Fruit fly (Drosophila melanogaster) whole organism, embryonic: ENCODE data around the gene Cad96Cb.

Source experiments
- Blimp-1 ChIP-seq: fragments of 200-800 bp; sonication (Bioruptor generic); optimal IDR thresholded peaks from 3 replicates; lab custom pipeline; 2018; ENCODE audit warnings: missing biosample characterization, missing genetic modification characterization, mild to moderate bottlenecking, moderate library complexity, missing genetic modification reagents
- CG11504 ChIP-seq: fragments of 200-800 bp; sonication (Bioruptor generic); optimal IDR thresholded peaks from 3 replicates; lab custom pipeline; 2019; ENCODE audit warnings: missing biosample characterization, mild to moderate bottlenecking, missing genetic modification characterization, moderate library complexity
- CG12071 ChIP-seq: fragments of 200-800 bp; sonication (Bioruptor generic); optimal IDR thresholded peaks from 3 replicates; lab custom pipeline; 2018; ENCODE audit warnings: missing biosample characterization, mild to moderate bottlenecking, missing genetic modification characterization
- CG1233 ChIP-seq: fragments of 200-800 bp; sonication (Bioruptor generic); optimal IDR thresholded peaks from 4 replicates; lab custom pipeline; 2018; ENCODE audit warnings: missing biosample characterization, mild to moderate bottlenecking, missing genetic modification characterization
- CG12391 ChIP-seq: fragments of 200-800 bp; sonication (Bioruptor generic); optimal IDR thresholded peaks from 3 replicates; lab custom pipeline; 2018; ENCODE audit warnings: missing biosample characterization, mild to moderate bottlenecking, missing genetic modification characterization, moderate library complexity
- CG12744 ChIP-seq: fragments of 200-800 bp; sonication (Bioruptor generic); optimal IDR thresholded peaks from 2 replicates; lab custom pipeline; 2016; ENCODE audit warnings: missing biosample characterization, missing genetic modification characterization
- CG12942 ChIP-seq: fragments of 200-800 bp; sonication (Bioruptor generic); optimal IDR thresholded peaks from 3 replicates; lab custom pipeline; 2016; ENCODE audit warnings: missing biosample characterization, missing genetic modification characterization
- CG14050 ChIP-seq: fragments of 200-800 bp; sonication (Bioruptor generic); IDR thresholded peaks from 3 replicates; pipeline ENCODE4 v1.3.6; 2022; ENCODE audit warnings: missing biosample characterization, missing genetic modification characterization
- CG1529 ChIP-seq: fragments of 200-800 bp; sonication (Bioruptor generic); optimal IDR thresholded peaks from 3 replicates; lab custom pipeline; 2018; ENCODE audit warnings: missing biosample characterization, missing genetic modification characterization
- CG1602 ChIP-seq: fragments of 200-800 bp; sonication (Bioruptor generic); optimal IDR thresholded peaks from 3 replicates; lab custom pipeline; 2016; ENCODE audit warnings: missing biosample characterization, missing genetic modification characterization
- CG18476 ChIP-seq: fragments of 200-800 bp; sonication (Bioruptor generic); optimal IDR thresholded peaks from 2 replicates; lab custom pipeline; 2016; ENCODE audit warnings: missing biosample characterization, mild to moderate bottlenecking, missing genetic modification characterization
- CG32772 ChIP-seq: fragments of 200-800 bp; sonication (Bioruptor generic); IDR thresholded peaks from 2 replicates; pipeline ENCODE4 v1.3.6; 2022; ENCODE audit warnings: missing biosample characterization, missing genetic modification characterization
- CG42726 ChIP-seq: fragments of 200-800 bp; sonication (Bioruptor generic); IDR thresholded peaks from 2 replicates; pipeline ENCODE4 v1.3.6; 2022; ENCODE audit warnings: missing biosample characterization, missing genetic modification characterization; ENCODE audit not compliant: partially characterized antibody
- CG5953 ChIP-seq: fragments of 200-800 bp; sonication (Bioruptor generic); IDR thresholded peaks from 2 replicates; pipeline ENCODE4 v1.3.6; 2022; ENCODE audit warnings: missing biosample characterization, missing genetic modification characterization
- CG6791 ChIP-seq: fragments of 200-800 bp; sonication (Bioruptor generic); IDR thresholded peaks from 3 replicates; pipeline ENCODE4 v1.3.6; 2022; ENCODE audit warnings: missing biosample characterization, missing genetic modification characterization; ENCODE audit not compliant: partially characterized antibody
- CG7928 ChIP-seq: fragments of 200-800 bp; sonication (Bioruptor generic); optimal IDR thresholded peaks from 2 replicates; lab custom pipeline; 2017; ENCODE audit warnings: missing biosample characterization, mild to moderate bottlenecking, missing genetic modification characterization
- CG8765 ChIP-seq: fragments of 200-800 bp; sonication (Bioruptor generic); IDR thresholded peaks from 2 replicates; pipeline ENCODE4 v1.3.6; 2022; ENCODE audit warnings: missing biosample characterization, missing genetic modification characterization
- CG9727 ChIP-seq: fragments of 200-800 bp; sonication (Bioruptor generic); optimal IDR thresholded peaks from 3 replicates; lab custom pipeline; 2017; ENCODE audit warnings: missing biosample characterization, mild to moderate bottlenecking, missing genetic modification characterization
- D19B ChIP-seq: fragments of 200-800 bp; sonication (Bioruptor generic); optimal IDR thresholded peaks from 2 replicates; lab custom pipeline; 2017; ENCODE audit warnings: missing biosample characterization, mild to moderate bottlenecking, missing genetic modification characterization
- Deaf1 ChIP-seq: fragments of 200-800 bp; optimal IDR thresholded peaks from 3 replicates; lab custom pipeline; 2019; ENCODE audit warnings: missing biosample characterization, mild to moderate bottlenecking, missing genetic modification characterization, moderate library complexity
- Dip2 ChIP-seq: fragments of 200-800 bp; sonication (Bioruptor generic); IDR thresholded peaks from 2 replicates; pipeline ENCODE4 v1.3.6; 2022; ENCODE audit warnings: missing biosample characterization, missing genetic modification characterization
- HLH4C ChIP-seq: fragments of 200-800 bp; sonication (Bioruptor generic); IDR thresholded peaks from 3 replicates; pipeline ENCODE4 v1.3.6; 2022; ENCODE audit warnings: missing biosample characterization, missing genetic modification characterization; ENCODE audit not compliant: partially characterized antibody
- HLHmδ ChIP-seq: fragments of 200-800 bp; sonication (Bioruptor generic); optimal IDR thresholded peaks from 2 replicates; lab custom pipeline; 2018; ENCODE audit warnings: missing biosample characterization, mild to moderate bottlenecking, missing genetic modification characterization, moderate library complexity
- Jarid2 ChIP-seq: fragments of 200-800 bp; sonication (Bioruptor generic); optimal IDR thresholded peaks from 3 replicates; lab custom pipeline; 2017; ENCODE audit warnings: mild to moderate bottlenecking, missing biosample characterization, missing genetic modification reagents, missing genetic modification characterization
- NC2α ChIP-seq: fragments of 200-800 bp; sonication (Bioruptor generic); optimal IDR thresholded peaks from 2 replicates; lab custom pipeline; 2016; ENCODE audit warnings: missing biosample characterization, missing genetic modification characterization
- Scr ChIP-seq: fragments of 200-800 bp; sonication (Bioruptor generic); IDR thresholded peaks from 2 replicates; pipeline ENCODE4 v1.3.6; 2022; ENCODE audit warnings: missing biosample characterization, missing genetic modification characterization; ENCODE audit not compliant: partially characterized antibody
- Stat92E ChIP-seq, 3 experiments: fragments of >200 bp in 2 of 3; fragments of 200-800 bp in 1 of 3; sonication (Bioruptor generic) in 1 of 3; optimal IDR thresholded peaks; 2 replicates each; lab custom pipeline; 2017 to 2019; ENCODE audit warnings: missing biosample characterization in 3 of 3, missing genetic modification characterization in 3 of 3, mild to moderate bottlenecking in 1 of 3, moderate library complexity in 1 of 3
- TFAM ChIP-seq: fragments of 200-800 bp; sonication (Bioruptor generic); optimal IDR thresholded peaks from 2 replicates; lab custom pipeline; 2017; ENCODE audit warnings: missing biosample characterization, missing genetic modification characterization, inconsistent platforms
- Taf1 ChIP-seq: fragments of 200-800 bp; sonication (Bioruptor generic); IDR thresholded peaks from 2 replicates; pipeline ENCODE4 v1.3.6; 2022; ENCODE audit warnings: missing biosample characterization, missing genetic modification characterization
- ato ChIP-seq: fragments of 200-800 bp; sonication (Bioruptor generic); IDR thresholded peaks from 2 replicates; pipeline ENCODE4 v1.3.6; 2022; ENCODE audit warnings: missing biosample characterization, missing genetic modification characterization; ENCODE audit not compliant: partially characterized antibody
- br ChIP-seq: fragments of >200 bp; optimal IDR thresholded peaks from 2 replicates; lab custom pipeline; 2017
- ewg ChIP-seq: fragments of 200-800 bp; sonication (Bioruptor generic); optimal IDR thresholded peaks from 3 replicates; lab custom pipeline; 2017; ENCODE audit warnings: mild to moderate bottlenecking, missing biosample characterization, missing genetic modification reagents, missing genetic modification characterization
- fd64A ChIP-seq: fragments of 200-800 bp; sonication (Bioruptor generic); optimal IDR thresholded peaks from 3 replicates; lab custom pipeline; 2018; ENCODE audit warnings: missing biosample characterization, mild to moderate bottlenecking, missing genetic modification characterization
- h ChIP-seq: fragments of >200 bp; optimal IDR thresholded peaks from 2 replicates; lab custom pipeline; 2017
- insv ChIP-seq, 2 experiments: fragments of 200-800 bp; sonication (Bioruptor generic); optimal IDR thresholded peaks; 3 replicates each; lab custom pipeline; 2016 to 2018; ENCODE audit warnings: missing biosample characterization in 2 of 2, missing genetic modification characterization in 2 of 2
- jigr1 ChIP-seq: fragments of 200-800 bp; sonication (Bioruptor generic); IDR thresholded peaks from 3 replicates; pipeline ENCODE4 v1.3.6; 2022; ENCODE audit warnings: missing biosample characterization, missing genetic modification characterization
- knrl ChIP-seq: fragments of 200-800 bp; sonication (Bioruptor generic); IDR thresholded peaks from 3 replicates; pipeline ENCODE4 v1.3.6; 2022; ENCODE audit warnings: missing biosample characterization, missing genetic modification characterization; ENCODE audit not compliant: partially characterized antibody
- lbe ChIP-seq: fragments of 200-800 bp; sonication (Bioruptor generic); optimal IDR thresholded peaks from 2 replicates; lab custom pipeline; 2016; ENCODE audit warnings: missing biosample characterization, mild to moderate bottlenecking, missing genetic modification characterization
- lola ChIP-seq, 3 experiments: fragments of >200 bp in 2 of 3; fragments of 200-800 bp in 1 of 3; sonication (Bioruptor generic) in 1 of 3; optimal IDR thresholded peaks; 2 replicates each; lab custom pipeline; 2017 to 2019; ENCODE audit warnings: missing biosample characterization in 3 of 3, missing genetic modification characterization in 3 of 3, mild to moderate bottlenecking in 1 of 3, moderate library complexity in 1 of 3
- lov ChIP-seq, 2 experiments: fragments of 200-800 bp in 1 of 2; fragments of >200 bp in 1 of 2; sonication (Bioruptor generic) in 1 of 2; IDR thresholded peaks in 1 of 2; optimal IDR thresholded peaks in 1 of 2; 2 replicates in 1 of 2; 3 replicates in 1 of 2; pipeline versions ENCODE4 v1.3.6 to Lab custom; 2017 to 2022; ENCODE audit warnings: missing biosample characterization in 1 of 2, missing genetic modification characterization in 1 of 2
- maf-S ChIP-seq: fragments of 200-800 bp; sonication (Bioruptor generic); optimal IDR thresholded peaks from 2 replicates; lab custom pipeline; 2016; ENCODE audit warnings: missing biosample characterization, missing genetic modification characterization
- nerfin-2 ChIP-seq: fragments of 200-800 bp; sonication (Bioruptor generic); IDR thresholded peaks from 2 replicates; pipeline ENCODE4 v1.3.6; 2022; ENCODE audit warnings: missing biosample characterization, missing genetic modification characterization; ENCODE audit not compliant: partially characterized antibody
- otp ChIP-seq: fragments of 200-800 bp; sonication (Bioruptor generic); IDR thresholded peaks from 3 replicates; pipeline ENCODE4, ENCODE4 v1.3.6; 2022; ENCODE audit warnings: missing biosample characterization, missing genetic modification characterization
- p53 ChIP-seq: fragments of 200-800 bp; sonication (Bioruptor generic); optimal IDR thresholded peaks from 2 replicates; lab custom pipeline; 2016; ENCODE audit warnings: missing biosample characterization, missing genetic modification characterization
- phol ChIP-seq: fragments of 200-800 bp; sonication (Bioruptor generic); optimal IDR thresholded peaks from 3 replicates; lab custom pipeline; 2018; ENCODE audit warnings: missing biosample characterization, mild to moderate bottlenecking, missing genetic modification characterization, moderate library complexity
- row ChIP-seq: fragments of 200-800 bp; sonication (Bioruptor generic); IDR thresholded peaks from 3 replicates; pipeline ENCODE4 v1.3.6; 2022; ENCODE audit warnings: missing biosample characterization, missing genetic modification characterization
- usp ChIP-seq: fragments of >200 bp; optimal IDR thresholded peaks from 2 replicates; lab custom pipeline; 2017; ENCODE audit warnings: missing biosample characterization, missing genetic modification characterization
- wor ChIP-seq: fragments of 200-800 bp; sonication (Bioruptor generic); IDR thresholded peaks from 2 replicates; pipeline ENCODE4 v1.3.6; 2022; ENCODE audit warnings: missing biosample characterization, missing genetic modification characterization

The Cad96Cb gene

DNA sequence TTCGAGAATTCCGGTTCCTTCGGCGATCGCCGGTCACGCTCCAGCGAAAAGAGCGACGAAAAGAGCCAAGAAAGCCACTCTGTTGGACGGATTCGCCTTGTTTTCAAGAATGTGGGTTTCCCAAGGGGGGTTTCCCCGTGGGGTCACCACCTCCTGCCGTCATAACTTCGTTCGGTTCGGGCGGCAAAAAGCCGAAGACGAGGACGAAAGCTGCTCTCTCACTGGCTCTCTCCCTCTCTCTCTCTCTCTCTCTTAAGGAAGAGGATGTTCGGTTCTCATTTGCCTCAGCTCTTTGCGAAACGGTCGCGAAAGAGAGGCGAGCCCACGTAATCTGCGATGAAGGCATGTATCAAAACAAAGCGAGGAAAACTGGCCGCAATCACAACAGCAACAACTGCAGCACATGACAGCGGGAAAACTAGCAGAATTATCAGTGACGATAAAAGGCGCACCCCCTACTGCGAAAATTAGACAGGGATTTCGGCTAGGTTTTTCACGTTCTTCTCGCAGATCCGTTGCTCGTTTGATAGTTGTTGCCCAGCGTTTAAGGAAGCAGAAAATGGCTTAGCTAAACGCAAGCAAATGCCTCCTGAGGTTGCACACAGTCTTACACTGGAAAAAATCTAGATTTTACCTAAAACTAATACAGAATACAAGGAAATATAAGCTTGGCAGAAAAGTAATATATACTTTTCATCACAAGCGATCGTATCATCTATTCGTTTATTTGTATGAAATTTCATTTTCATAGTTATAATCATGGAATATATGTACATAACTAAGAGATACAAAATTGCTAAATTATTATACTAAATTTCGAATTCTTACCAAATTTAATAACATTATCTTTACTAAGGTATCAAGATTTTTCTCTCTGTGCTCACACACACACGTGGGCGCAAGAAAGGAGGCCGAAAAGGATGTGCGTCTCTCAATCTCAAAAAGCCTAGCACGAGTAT, 48.4 kb downstream of the Cad96Cb start, which contains the start of gene dan (continued):
- TF ChIP-seq nerfin-2 (GFP tag; lab: Robert Waterston, UW) (no peak), fd64A (GFP tag; lab: Kevin White, UChicago) (no peak), CG42726 (no peak), CG14050 (GFP tag; lab: Robert Waterston, UW) (no peak), br (lab: Kevin White, UChicago) (no peak), CG9727 (peak; percentile 82), lov (optimal IDR thresholded peaks at IDR 0.05; lab: Kevin White, UChicago) (no peak), lov (GFP tag; IDR thresholded peaks at IDR 0.05; lab: Robert Waterston, UW) (no peak), p53 (GFP tag; lab: Kevin White, UChicago) (no peak), insv (GFP tag; optimal IDR thresholded peaks at IDR 0.05; lab: Kevin White, UChicago) (no peak), Deaf1 (tag; lab: Kevin White, UChicago) (peak; percentile 92), CG7928 (no peak), ato (GFP tag; lab: Robert Waterston, UW) (no peak), HLHmδ (GFP tag; lab: Kevin White, UChicago) (no peak), CG12071 (GFP tag; lab: Kevin White, UChicago) (no peak), CG11504 (tag; lab: Kevin White, UChicago) (peak; percentile 64), Jarid2 (GFP tag; lab: Kevin White, UChicago) (no peak), CG1602 (peak; percentile 6), Dip2 (GFP tag; lab: Robert Waterston, UW) (no peak), NC2α (GFP tag; lab: Kevin White, UChicago) (no peak), h (lab: Kevin White, UChicago) (no peak), row (peak; percentile 30; the same call in 1 of the 3 replicates), lbe (GFP tag; lab: Kevin White, UChicago) (no peak), CG12744 (GFP tag; lab: Kevin White, UChicago) (no peak), jigr1 (GFP tag; lab: Robert Waterston, UW) (no peak), lola (GFP tag; optimal IDR thresholded peaks at IDR 0.05; lab: Kevin White, UChicago) (peak in 1 of 3 experiments; percentile 73), TFAM (GFP tag; lab: Kevin White, UChicago) (no peak), CG18476 (GFP tag; lab: Kevin White, UChicago) (no peak), Blimp-1 (peak; percentile 32), Taf1 (GFP tag; lab: Robert Waterston, UW) (no peak), CG12942 (no peak), ewg (GFP tag; lab: Kevin White, UChicago) (no peak), usp (no peak), knrl (GFP tag; lab: Robert Waterston, UW) (no peak), CG8765 (GFP tag; lab: Robert Waterston, UW) (no peak), CG5953 (GFP tag; lab: Robert Waterston, UW) (no peak), CG12391 (tag; lab: Kevin White, UChicago) (peak; percentile 60), maf-S (no peak), CG1529 (GFP tag; lab: Kevin White, UChicago) (no peak), wor (GFP tag; lab: Robert Waterston, UW) (no peak), D19B (GFP tag; lab: Kevin White, UChicago) (no peak), CG1233 (GFP tag; lab: Kevin White, UChicago) (no peak), HLH4C (no peak), Stat92E (GFP tag; optimal IDR thresholded peaks at IDR 0.05; lab: Kevin White, UChicago) (no peak), otp (no peak), CG6791 (GFP tag; lab: Robert Waterston, UW) (no peak), CG32772 (GFP tag; lab: Robert Waterston, UW) (no peak), Scr (GFP tag; lab: Robert Waterston, UW) (no peak), phol (tag; lab: Kevin White, UChicago) (peak; percentile 68)
